Worm (Caenorhabditis elegans): Measurements from ENCODE around the gene pals-38.

The pals-38 gene

ce11 chrV:12491070-12491643 is 44.4 kb upstream of the pals-38 start (continued):
- TF ChIP-seq R02D3.7 (tag; optimal IDR thresholded peaks at IDR 0.05) (peak; percentile 57), pha-4 (tag; optimal IDR thresholded peaks at IDR 0.05) (peak; percentile 32)

- no peak for TF ChIP-seq elt-3 (tag; optimal IDR thresholded peaks at IDR 0.05)
- TF ChIP-seq pha-4 (tag; optimal IDR thresholded peaks at IDR 0.05): peak; percentile 43
- peak; percentile 48 for TF ChIP-seq snpc-4 (tag; optimal IDR thresholded peaks at IDR 0.05)
- no peak for TF ChIP-seq nhr-12 (tag; optimal IDR thresholded peaks at IDR 0.05)
- peak; percentile 79 for TF ChIP-seq egl-5 (tag; optimal IDR thresholded peaks at IDR 0.05)
Measured at ce11 chrV:12488002-12488401, 41.2 kb upstream of the pals-38 start.

ce11 chrV:12486934-12487333 is 40.1 kb upstream of the pals-38 start, which contains the start of gene inx-11:
Gene inx-11 (plus strand): TSS chrV:12487234.
- no peak for TF ChIP-seq fkh-2 (tag; optimal IDR thresholded peaks at IDR 0.05)
- TF ChIP-seq nhr-28 (tag; optimal IDR thresholded peaks at IDR 0.05): no peak
- peak; percentile 75 for TF ChIP-seq pha-4 (tag; optimal IDR thresholded peaks at IDR 0.05)

ce11 chrV:12484585-12484984 is 37.8 kb upstream of the pals-38 start, which contains the start of gene srt-39:
Gene srt-39 (plus strand): TSS chrV:12484885.
- TF ChIP-seq fos-1 (tag; optimal IDR thresholded peaks at IDR 0.05) (no peak), snpc-4 (tag; optimal IDR thresholded peaks at IDR 0.05) (no peak), ceh-16 (tag; optimal IDR thresholded peaks at IDR 0.05) (no peak), ztf-11 (tag; optimal IDR thresholded peaks at IDR 0.05) (no peak), ZK546.5 (tag; optimal IDR thresholded peaks at IDR 0.05) (no peak), lsy-12 (tag; optimal IDR thresholded peaks at IDR 0.05) (no peak), ceh-82 (tag; optimal IDR thresholded peaks at IDR 0.05) (no peak), sea-2 (GFP tag; optimal IDR thresholded peaks at IDR 0.05) (no peak), nhr-12 (tag; optimal IDR thresholded peaks at IDR 0.05) (no peak), nhr-28 (tag; optimal IDR thresholded peaks at IDR 0.05) (no peak), nhr-76 (tag; optimal IDR thresholded peaks at IDR 0.05) (no peak), unc-39 (tag; optimal IDR thresholded peaks at IDR 0.05) (no peak), zag-1 (tag; optimal IDR thresholded peaks at IDR 0.05) (no peak), hmg-11 (tag; optimal IDR thresholded peaks at IDR 0.05) (no peak), elt-1 (tag; optimal IDR thresholded peaks at IDR 0.05) (no peak), pqm-1 (tag; optimal IDR thresholded peaks at IDR 0.05) (no peak), nhr-23 (tag; optimal IDR thresholded peaks at IDR 0.05) (no peak)

- TF ChIP-seq mdl-1 (tag; optimal IDR thresholded peaks at IDR 0.05) (no peak), egl-5 (tag; optimal IDR thresholded peaks at IDR 0.05) (peak; percentile 18), nfya-1 (tag; optimal IDR thresholded peaks at IDR 0.05; ENCODE audit: insufficient read depth) (peak; percentile 23)
Measured at ce11 chrV:12478990-12479389, 32.2 kb upstream of the pals-38 start.

ce11 chrV:12478111-12478510 is 31.3 kb upstream of the pals-38 start, which contains the start of gene atn-1:
Gene atn-1 (plus strand): TSS chrV:12478411.
- TF ChIP-seq pha-4 (tag; optimal IDR thresholded peaks at IDR 0.05): no peak
- no peak for TF ChIP-seq ama-1 (optimal IDR thresholded peaks at IDR 0.05)
- TF ChIP-seq nfya-1 (tag; optimal IDR thresholded peaks at IDR 0.05; ENCODE audit: insufficient read depth): no peak
- no peak for TF ChIP-seq elt-2 (tag; optimal IDR thresholded peaks at IDR 0.05)
- TF ChIP-seq nhr-25 (tag; optimal IDR thresholded peaks at IDR 0.05): no peak

ce11 chrV:12477139-12477538 is 30.3 kb upstream of the pals-38 start:
- TF ChIP-seq elt-3 (tag; optimal IDR thresholded peaks at IDR 0.05) (no peak), lin-39 (tag; optimal IDR thresholded peaks at IDR 0.05) (peak; percentile 6)

ce11 chrV:12475360-12475759 is 28.6 kb upstream of the pals-38 start:
- TF ChIP-seq skn-1 (tag; optimal IDR thresholded peaks at IDR 0.05) (no peak), nhr-76 (tag; optimal IDR thresholded peaks at IDR 0.05) (no peak), elt-3 (tag; optimal IDR thresholded peaks at IDR 0.05) (no peak), unc-62 (GFP tag; optimal IDR thresholded peaks at IDR 0.05) (no peak), mdl-1 (tag; optimal IDR thresholded peaks at IDR 0.05) (no peak), fos-1 (tag; optimal IDR thresholded peaks at IDR 0.05) (no peak), nhr-28 (tag; optimal IDR thresholded peaks at IDR 0.05) (no peak), nhr-23 (tag; optimal IDR thresholded peaks at IDR 0.05) (no peak), lin-39 (tag; optimal IDR thresholded peaks at IDR 0.05) (no peak), nfya-1 (tag; optimal IDR thresholded peaks at IDR 0.05; ENCODE audit: insufficient read depth) (no peak), R02D3.7 (tag; optimal IDR thresholded peaks at IDR 0.05) (no peak), ceh-28 (tag; optimal IDR thresholded peaks at IDR 0.05) (no peak), jun-1 (tag; optimal IDR thresholded peaks at IDR 0.05) (peak; percentile 59), fkh-10 (GFP tag; optimal IDR thresholded peaks at IDR 0.05) (no peak), pqm-1 (tag; optimal IDR thresholded peaks at IDR 0.05) (peak; percentile 59), nhr-77 (tag; optimal IDR thresholded peaks at IDR 0.05) (no peak), elt-2 (tag; optimal IDR thresholded peaks at IDR 0.05) (peak; percentile 91), eor-1 (tag; optimal IDR thresholded peaks at IDR 0.05) (no peak), pha-4 (tag; optimal IDR thresholded peaks at IDR 0.05) (peak; percentile 69)

Data from whole organism, L3 larva.